Worm (Caenorhabditis elegans): ENCODE data around the gene srpa-68.

srpa-68 gene

ce11 chrV:12271495-12271894 lies 20.0 kb downstream of the srpa-68 start, which contains the start of the genes tsfm-1 and capg-2:
TSS of gene tsfm-1 (minus strand) at chrV:12271551.
TSS of gene capg-2 (plus strand) at chrV:12271873.
- TF ChIP-seq lin-15B (tag; optimal IDR thresholded peaks at IDR 0.05) (peak; percentile 19), egl-5 (tag; optimal IDR thresholded peaks at IDR 0.05) (no peak)

- no peak for TF ChIP-seq mdl-1 (tag; optimal IDR thresholded peaks at IDR 0.05)
- no peak for TF ChIP-seq fkh-2 (tag; optimal IDR thresholded peaks at IDR 0.05)
- TF ChIP-seq elt-2 (tag; optimal IDR thresholded peaks at IDR 0.05), result no peak
- no peak for TF ChIP-seq egl-27 (tag; optimal IDR thresholded peaks at IDR 0.05)
Measured at ce11 chrV:12269272-12269767, 22.1 kb downstream of the srpa-68 start, which contains the start of gene twk-24. TSS of gene twk-24 (minus strand) at chrV:12269322.

- TF ChIP-seq egl-5 (tag; optimal IDR thresholded peaks at IDR 0.05), result no peak
- no peak for TF ChIP-seq ama-1 (optimal IDR thresholded peaks at IDR 0.05)
- no peak for TF ChIP-seq nhr-237 (tag; optimal IDR thresholded peaks at IDR 0.05)
- no peak for TF ChIP-seq ztf-11 (tag; optimal IDR thresholded peaks at IDR 0.05)
- no peak for TF ChIP-seq fkh-10 (GFP tag; optimal IDR thresholded peaks at IDR 0.05)
Measured at ce11 chrV:12263723-12264122, 27.7 kb downstream of the srpa-68 start, which contains the start of gene ssp-35. TSS of gene ssp-35 (minus strand) at chrV:12263823.

ce11 chrV:12261377-12261776 lies 30.1 kb downstream of the srpa-68 start, which contains the start of gene tbb-6:
TSS of gene tbb-6 (plus strand) at chrV:12261531.
- TF ChIP-seq R02D3.7 (tag; optimal IDR thresholded peaks at IDR 0.05) (no peak), nhr-237 (tag; optimal IDR thresholded peaks at IDR 0.05) (no peak), elt-3 (tag; optimal IDR thresholded peaks at IDR 0.05) (no peak), ceh-82 (tag; optimal IDR thresholded peaks at IDR 0.05) (no peak), nhr-28 (tag; optimal IDR thresholded peaks at IDR 0.05) (no peak), mml-1 (tag; optimal IDR thresholded peaks at IDR 0.05) (no peak), ama-1 (optimal IDR thresholded peaks at IDR 0.05) (no peak), tbx-2 (tag; optimal IDR thresholded peaks at IDR 0.05) (no peak), elt-2 (tag; optimal IDR thresholded peaks at IDR 0.05) (no peak)

- no peak for TF ChIP-seq eor-1 (tag; optimal IDR thresholded peaks at IDR 0.05)
- TF ChIP-seq skn-1 (tag; optimal IDR thresholded peaks at IDR 0.05), result no peak
- TF ChIP-seq egl-5 (tag; optimal IDR thresholded peaks at IDR 0.05), result no peak
- TF ChIP-seq lin-39 (tag; optimal IDR thresholded peaks at IDR 0.05), result no peak
- no peak for TF ChIP-seq hmg-11 (tag; optimal IDR thresholded peaks at IDR 0.05)
- TF ChIP-seq aly-2 (tag; optimal IDR thresholded peaks at IDR 0.05), result no peak
- no peak for TF ChIP-seq elt-1 (tag; optimal IDR thresholded peaks at IDR 0.05)
- no peak for TF ChIP-seq nhr-28 (tag; optimal IDR thresholded peaks at IDR 0.05)
- TF ChIP-seq ceh-16 (tag; optimal IDR thresholded peaks at IDR 0.05), result no peak
- TF ChIP-seq zag-1 (tag; optimal IDR thresholded peaks at IDR 0.05), result no peak
- TF ChIP-seq nfya-1 (tag; optimal IDR thresholded peaks at IDR 0.05; ENCODE audit: insufficient read depth), result no peak
- no peak for TF ChIP-seq ceh-9 (tag; optimal IDR thresholded peaks at IDR 0.05)
- no peak for TF ChIP-seq nhr-77 (tag; optimal IDR thresholded peaks at IDR 0.05)
- no peak for TF ChIP-seq fkh-2 (tag; optimal IDR thresholded peaks at IDR 0.05)
- no peak for TF ChIP-seq nhr-23 (tag; optimal IDR thresholded peaks at IDR 0.05)
- TF ChIP-seq nhr-76 (tag; optimal IDR thresholded peaks at IDR 0.05), result no peak
Measured at ce11 chrV:12258922-12259321, 32.5 kb downstream of the srpa-68 start, which contains the start of gene ugt-56. TSS of gene ugt-56 (plus strand) at chrV:12258982.

- TF ChIP-seq fkh-2 (tag; optimal IDR thresholded peaks at IDR 0.05) (no peak), mml-1 (tag; optimal IDR thresholded peaks at IDR 0.05) (no peak), snpc-4 (tag; optimal IDR thresholded peaks at IDR 0.05) (no peak), nhr-28 (tag; optimal IDR thresholded peaks at IDR 0.05) (no peak)
Measured at ce11 chrV:12256398-12256797, 35.1 kb downstream of the srpa-68 start, which contains the start of gene ugt-55. TSS of gene ugt-55 (plus strand) at chrV:12256698.

ce11 chrV:12255343-12255742 lies 36.1 kb downstream of the srpa-68 start, which contains the start of gene T04H1.12:
TSS of gene T04H1.12 (plus strand) at chrV:12255643.
- TF ChIP-seq tbx-2 (tag; optimal IDR thresholded peaks at IDR 0.05) (no peak), nfya-1 (tag; optimal IDR thresholded peaks at IDR 0.05; ENCODE audit: insufficient read depth) (no peak), nhr-11 (tag; optimal IDR thresholded peaks at IDR 0.05) (no peak), egl-27 (tag; optimal IDR thresholded peaks at IDR 0.05) (no peak), fkh-10 (GFP tag; optimal IDR thresholded peaks at IDR 0.05) (no peak), ceh-9 (tag; optimal IDR thresholded peaks at IDR 0.05) (no peak), unc-62 (GFP tag; optimal IDR thresholded peaks at IDR 0.05) (no peak), jun-1 (tag; optimal IDR thresholded peaks at IDR 0.05) (no peak), ztf-11 (tag; optimal IDR thresholded peaks at IDR 0.05) (no peak), pqm-1 (tag; optimal IDR thresholded peaks at IDR 0.05) (no peak), elt-3 (tag; optimal IDR thresholded peaks at IDR 0.05) (no peak), zag-1 (tag; optimal IDR thresholded peaks at IDR 0.05) (no peak), pha-4 (tag; optimal IDR thresholded peaks at IDR 0.05) (no peak), fos-1 (tag; optimal IDR thresholded peaks at IDR 0.05) (no peak), R02D3.7 (tag; optimal IDR thresholded peaks at IDR 0.05) (no peak), nhr-77 (tag; optimal IDR thresholded peaks at IDR 0.05) (no peak)
